Worm (Caenorhabditis elegans) whole organism, mixed stage, embryonic: ENCODE measurements around the gene sdc-2.
A peak's percentile ranks its signal among the peaks of the same experiment; 100 is the strongest.

Experiments used
- M03D4.4 ChIP-seq: sonication (generic microtip); optimal IDR thresholded peaks from 2 replicates; lab custom pipeline; 2017; ENCODE audit warnings: mild to moderate bottlenecking, missing genetic modification characterization, missing compliant biosample characterization
- bed-3 ChIP-seq: fragments of 200-800 bp; sonication (Bioruptor generic); optimal IDR thresholded peaks from 3 replicates; lab custom pipeline; 2018; ENCODE audit warnings: mild to moderate bottlenecking, missing genetic modification characterization, moderate library complexity, missing compliant biosample characterization
- blmp-1 ChIP-seq: fragments of 150-350 bp; optimal IDR thresholded peaks from 2 replicates; lab custom pipeline; 2014; ENCODE audit warnings: missing biosample characterization, missing genetic modification characterization
- ceh-43 ChIP-seq: fragments of 200-800 bp; sonication (Bioruptor generic); optimal IDR thresholded peaks from 2 replicates; lab custom pipeline; 2018; ENCODE audit warnings: mild to moderate bottlenecking, missing genetic modification characterization, moderate library complexity, missing compliant biosample characterization
- ceh-83 ChIP-seq: fragments of 200-800 bp; sonication (Bioruptor generic); optimal IDR thresholded peaks from 2 replicates; lab custom pipeline; 2018; ENCODE audit warnings: mild to moderate bottlenecking, missing genetic modification characterization, missing compliant biosample characterization
- ces-1 ChIP-seq: fragments of 150-350 bp; optimal IDR thresholded peaks from 2 replicates; lab custom pipeline; 2014; ENCODE audit warnings: missing biosample characterization, missing genetic modification reagents, missing genetic modification characterization
- cnd-1 ChIP-seq: fragments of 200-800 bp; sonication (Bioruptor generic); optimal IDR thresholded peaks from 2 replicates; lab custom pipeline; 2018; ENCODE audit warnings: mild to moderate bottlenecking, missing genetic modification characterization, missing compliant biosample characterization
- drap-1 ChIP-seq: fragments of 200-800 bp; sonication (Bioruptor generic); optimal IDR thresholded peaks from 3 replicates; lab custom pipeline; 2018; ENCODE audit warnings: mild to moderate bottlenecking, missing genetic modification characterization, missing compliant biosample characterization
- elt-1 ChIP-seq: sonication (generic microtip); optimal IDR thresholded peaks from 2 replicates; lab custom pipeline; 2017; ENCODE audit warnings: missing genetic modification characterization, mild to moderate bottlenecking, missing compliant biosample characterization, antibody characterized with exemption, moderate library complexity, borderline replicate concordance; ENCODE audit not compliant: insufficient read depth
- flh-1 ChIP-seq: fragments of 200-800 bp; sonication (Bioruptor generic); optimal IDR thresholded peaks from 2 replicates; lab custom pipeline; 2018; ENCODE audit warnings: mild to moderate bottlenecking, missing genetic modification characterization, moderate library complexity, missing compliant biosample characterization
- ham-2 ChIP-seq: fragments of 200-800 bp; sonication (Bioruptor generic); optimal IDR thresholded peaks from 2 replicates; lab custom pipeline; 2018; ENCODE audit warnings: mild to moderate bottlenecking, missing genetic modification characterization, missing compliant biosample characterization
- hlh-1 ChIP-seq: fragments of 150-350 bp; optimal IDR thresholded peaks from 2 replicates; lab custom pipeline; 2014; ENCODE audit warnings: missing biosample characterization, missing genetic modification reagents, missing genetic modification characterization
- lin-13 ChIP-seq: fragments of 150-350 bp; optimal IDR thresholded peaks from 2 replicates; lab custom pipeline; 2014; ENCODE audit warnings: missing biosample characterization, missing genetic modification characterization
- lin-32 ChIP-seq: fragments of 200-800 bp; sonication (Bioruptor generic); optimal IDR thresholded peaks from 2 replicates; lab custom pipeline; 2018; ENCODE audit warnings: mild to moderate bottlenecking, missing genetic modification characterization, missing compliant biosample characterization
- mab-5 ChIP-seq: fragments of 150-350 bp; optimal IDR thresholded peaks from 2 replicates; lab custom pipeline; 2014; ENCODE audit warnings: missing biosample characterization, missing genetic modification characterization
- mep-1 ChIP-seq: fragments of 150-350 bp; optimal IDR thresholded peaks from 2 replicates; lab custom pipeline; 2017; ENCODE audit warnings: missing biosample characterization, missing genetic modification reagents, missing genetic modification characterization, inconsistent platforms
- nhr-237 ChIP-seq: fragments of 150-350 bp; optimal IDR thresholded peaks from 2 replicates; lab custom pipeline; 2014; ENCODE audit warnings: missing biosample characterization, missing genetic modification characterization
- pha-4 ChIP-seq: fragments of 150-350 bp; optimal IDR thresholded peaks from 2 replicates; lab custom pipeline; 2018; ENCODE audit warnings: missing biosample characterization, missing genetic modification reagents, missing genetic modification characterization
- sptf-1 ChIP-seq: sonication (generic microtip); optimal IDR thresholded peaks from 2 replicates; lab custom pipeline; 2017; ENCODE audit warnings: mild to moderate bottlenecking, missing genetic modification characterization, moderate library complexity, missing compliant biosample characterization
- tbx-8 ChIP-seq: fragments of 200-800 bp; sonication (Bioruptor generic); optimal IDR thresholded peaks from 2 replicates; lab custom pipeline; 2018; ENCODE audit warnings: mild to moderate bottlenecking, missing genetic modification characterization, moderate library complexity, missing compliant biosample characterization
- unc-120 ChIP-seq: sonication (generic microtip); optimal IDR thresholded peaks from 2 replicates; lab custom pipeline; 2017; ENCODE audit warnings: missing genetic modification characterization, missing compliant biosample characterization; ENCODE audit not compliant: poor library complexity, severe bottlenecking
- unc-62 ChIP-seq: fragments of 150-350 bp; optimal IDR thresholded peaks from 2 replicates; lab custom pipeline; 2014; ENCODE audit warnings: missing biosample characterization, missing genetic modification reagents, missing genetic modification characterization
- zip-8 ChIP-seq: fragments of 150-350 bp; optimal IDR thresholded peaks from 2 replicates; lab custom pipeline; 2014; ENCODE audit warnings: missing biosample characterization, missing genetic modification characterization
- ztf-11 ChIP-seq: fragments of 150-350 bp; optimal IDR thresholded peaks from 2 replicates; lab custom pipeline; 2014; ENCODE audit warnings: missing biosample characterization, missing genetic modification characterization

The sdc-2 gene

ce11 chrX:11522058-11522757 lies at the start of gene sdc-2:
sdc-2 (plus strand) TSS chrX:11522707.
- TF ChIP-seq M03D4.4 (tag; lab: Kevin White, UChicago): no peak
- peak; percentile 61 for TF ChIP-seq nhr-237 (tag; lab: Kevin White, UChicago)
- peak; percentile 82 for TF ChIP-seq unc-120 (tag; lab: Kevin White, UChicago)
- peak; percentile 75 for TF ChIP-seq hlh-1 (tag; lab: Kevin White, UChicago)
- TF ChIP-seq cnd-1: peak; percentile 26
- no peak for TF ChIP-seq ztf-11 (tag; lab: Kevin White, UChicago)
- TF ChIP-seq drap-1 (GFP tag; lab: Kevin White, UChicago): peak; percentile 14
- TF ChIP-seq ceh-83 (GFP tag; lab: Kevin White, UChicago): no peak
- peak; percentile 70 for TF ChIP-seq mep-1
- no peak for TF ChIP-seq blmp-1 (tag; lab: Kevin White, UChicago)
- peak; percentile 43 for TF ChIP-seq unc-62 (GFP tag; lab: Kevin White, UChicago)
- TF ChIP-seq pha-4: peak; percentile 52

- TF ChIP-seq drap-1 (GFP tag; lab: Kevin White, UChicago): no peak
- TF ChIP-seq ceh-43 (GFP tag; lab: Kevin White, UChicago): no peak
- TF ChIP-seq ces-1 (GFP tag; lab: Kevin White, UChicago): peak; percentile 11
- no peak for TF ChIP-seq unc-120 (tag; lab: Kevin White, UChicago)
- TF ChIP-seq M03D4.4 (tag; lab: Kevin White, UChicago): no peak
- no peak for TF ChIP-seq elt-1 (tag; lab: Kevin White, UChicago)
- TF ChIP-seq tbx-8 (GFP tag; lab: Kevin White, UChicago): no peak
- peak; percentile 31 for TF ChIP-seq sptf-1 (tag; lab: Kevin White, UChicago)
- TF ChIP-seq, all 35 proteins: peak for 2
Observed at ce11 chrX:11472953-11473671, 49.4 kb upstream of the sdc-2 start.

ce11 chrX:11474149-11474585 lies 48.3 kb upstream of the sdc-2 start:
- TF ChIP-seq pha-4 (peak; percentile 53), mep-1 (peak; percentile 14), bed-3 (GFP tag; lab: Kevin White, UChicago) (no peak), nhr-237 (tag; lab: Kevin White, UChicago) (peak; percentile 67), ham-2 (GFP tag; lab: Kevin White, UChicago) (peak; percentile 40), unc-120 (tag; lab: Kevin White, UChicago) (no peak)

- TF ChIP-seq bed-3 (GFP tag; lab: Kevin White, UChicago): no peak
- no peak for TF ChIP-seq lin-32
- TF ChIP-seq M03D4.4 (tag; lab: Kevin White, UChicago): no peak
- TF ChIP-seq flh-1 (GFP tag; lab: Kevin White, UChicago): no peak
- no peak for TF ChIP-seq mab-5
- TF ChIP-seq, all 35 proteins: peak for 0
Observed at ce11 chrX:11474605-11475385, 47.7 kb upstream of the sdc-2 start.

ce11 chrX:11475780-11476179 lies 46.7 kb upstream of the sdc-2 start:
- no peak for TF ChIP-seq hlh-1 (tag; lab: Kevin White, UChicago)
- TF ChIP-seq ceh-43 (GFP tag; lab: Kevin White, UChicago): no peak
- TF ChIP-seq lin-13 (tag; lab: Kevin White, UChicago): no peak
- TF ChIP-seq, all 35 proteins: peak for 0

- TF ChIP-seq zip-8 (tag; lab: Kevin White, UChicago) (no peak), pha-4 (peak; percentile 21)
Observed at ce11 chrX:11477748-11478147, 44.8 kb upstream of the sdc-2 start.
